Worm (Caenorhabditis elegans) whole organism, midembryonic: ENCODE results near the gene C33D3.5.

Experiments used
- T22C8.4 ChIP-seq: fragments of 200-800 bp; sonication (Bioruptor generic); IDR thresholded peaks from 2 replicates; pipeline ENCODE4 v1.3.6; 2022; ENCODE audit warnings: missing genetic modification characterization, missing compliant biosample characterization
- cog-1 ChIP-seq: sonication (generic microtip); optimal IDR thresholded peaks from 2 replicates; lab custom pipeline; 2016; ENCODE audit warnings: missing genetic modification characterization, missing compliant biosample characterization
- flt-1 ChIP-seq: fragments of 200-800 bp; sonication (Bioruptor generic); IDR thresholded peaks from 2 replicates; pipeline ENCODE4 v1.3.6; 2022; ENCODE audit warnings: missing genetic modification characterization, missing compliant biosample characterization
- klf-2 ChIP-seq: fragments of 200-800 bp; sonication (Bioruptor generic); conservative IDR thresholded peaks from 2 replicates; pipeline ENCODE4 v1.3.6; 2022; ENCODE audit warnings: missing genetic modification reagents, missing genetic modification characterization, missing compliant biosample characterization
- med-1 ChIP-seq: sonication (generic microtip); optimal IDR thresholded peaks from 2 replicates; lab custom pipeline; 2017; ENCODE audit warnings: missing genetic modification characterization, mild to moderate bottlenecking, missing compliant biosample characterization, antibody characterized with exemption, missing genetic modification reagents; ENCODE audit not compliant: insufficient read depth
- ref-1 ChIP-seq: fragments of 200-800 bp; sonication (Bioruptor generic); conservative IDR thresholded peaks from 2 replicates; pipeline ENCODE4 v1.3.6; 2022; ENCODE audit warnings: missing genetic modification reagents, missing genetic modification characterization, missing compliant biosample characterization
- tab-1 ChIP-seq: fragments of 200-800 bp; sonication (Bioruptor generic); IDR thresholded peaks from 2 replicates; pipeline ENCODE4 v1.3.6; 2022; ENCODE audit warnings: missing genetic modification characterization, missing compliant biosample characterization
- ztf-23 ChIP-seq: fragments of 200-800 bp; sonication (Bioruptor generic); IDR thresholded peaks from 2 replicates; pipeline ENCODE4 v1.3.6; 2022; ENCODE audit warnings: missing genetic modification reagents, missing genetic modification characterization, missing compliant biosample characterization
- ztf-29 ChIP-seq: fragments of 200-800 bp; sonication (Bioruptor generic); IDR thresholded peaks from 2 replicates; pipeline ENCODE4 v1.3.6; 2022; ENCODE audit warnings: missing genetic modification reagents, missing genetic modification characterization, missing compliant biosample characterization

C33D3.5 gene

ce11 chrX:10491044-10491443 is at the start of gene C33D3.5:
C33D3.5 (plus strand) TSS chrX:10491344.
- TF ChIP-seq T22C8.4 (GFP tag; lab: Robert Waterston, UW) (no peak), tab-1 (GFP tag; lab: Robert Waterston, UW) (no peak), ztf-29 (GFP tag; lab: Robert Waterston, UW) (no peak)

ce11 chrX:10443836-10444235 is 47.3 kb upstream of the C33D3.5 start, which contains the start of gene C39B10.3:
C39B10.3 (plus strand) TSS chrX:10444136.
- TF ChIP-seq ref-1 (GFP tag; lab: Robert Waterston, UW) (no peak), tab-1 (GFP tag; lab: Robert Waterston, UW) (no peak), ztf-23 (GFP tag; lab: Robert Waterston, UW) (no peak), cog-1 (tag; lab: Kevin White, UChicago) (no peak), T22C8.4 (GFP tag; lab: Robert Waterston, UW) (no peak), klf-2 (GFP tag; lab: Robert Waterston, UW) (no peak), med-1 (GFP tag; lab: Kevin White, UChicago) (no peak), ztf-29 (GFP tag; lab: Robert Waterston, UW) (no peak), flt-1 (GFP tag; lab: Robert Waterston, UW) (no peak)

ce11 chrX:10444705-10445104 is 46.4 kb upstream of the C33D3.5 start, which contains the start of gene C39B10.4:
C39B10.4 (plus strand) TSS chrX:10445005.
- TF ChIP-seq T22C8.4 (GFP tag; lab: Robert Waterston, UW) (no peak), ref-1 (GFP tag; lab: Robert Waterston, UW) (no peak), ztf-29 (GFP tag; lab: Robert Waterston, UW) (no peak), ztf-23 (GFP tag; lab: Robert Waterston, UW) (no peak)

ce11 chrX:10446982-10447381 is 44.2 kb upstream of the C33D3.5 start, which contains the start of gene C39B10.5:
C39B10.5 (plus strand) TSS chrX:10447343.
- no peak for TF ChIP-seq T22C8.4 (GFP tag; lab: Robert Waterston, UW)
- TF ChIP-seq klf-2 (GFP tag; lab: Robert Waterston, UW): no peak
- TF ChIP-seq cog-1 (tag; lab: Kevin White, UChicago): no peak
- TF ChIP-seq med-1 (GFP tag; lab: Kevin White, UChicago): no peak
- no peak for TF ChIP-seq ztf-23 (GFP tag; lab: Robert Waterston, UW)
- no peak for TF ChIP-seq flt-1 (GFP tag; lab: Robert Waterston, UW)
- no peak for TF ChIP-seq tab-1 (GFP tag; lab: Robert Waterston, UW)
- TF ChIP-seq ztf-29 (GFP tag; lab: Robert Waterston, UW): no peak
- TF ChIP-seq ref-1 (GFP tag; lab: Robert Waterston, UW): no peak

- TF ChIP-seq cog-1 (tag; lab: Kevin White, UChicago) (no peak), klf-2 (GFP tag; lab: Robert Waterston, UW) (no peak), med-1 (GFP tag; lab: Kevin White, UChicago) (no peak), T22C8.4 (GFP tag; lab: Robert Waterston, UW) (no peak), tab-1 (GFP tag; lab: Robert Waterston, UW) (no peak), ztf-23 (GFP tag; lab: Robert Waterston, UW) (no peak), ref-1 (GFP tag; lab: Robert Waterston, UW) (no peak), ztf-29 (GFP tag; lab: Robert Waterston, UW) (no peak), flt-1 (GFP tag; lab: Robert Waterston, UW) (no peak)
Observed at ce11 chrX:10453960-10454359, 37.2 kb upstream of the C33D3.5 start, which contains the start of gene lgc-41. lgc-41 (plus strand) TSS chrX:10454260.

- TF ChIP-seq cog-1 (tag; lab: Kevin White, UChicago): no peak
- no peak for TF ChIP-seq T22C8.4 (GFP tag; lab: Robert Waterston, UW)
- TF ChIP-seq flt-1 (GFP tag; lab: Robert Waterston, UW): no peak
- TF ChIP-seq med-1 (GFP tag; lab: Kevin White, UChicago): no peak
- TF ChIP-seq ztf-29 (GFP tag; lab: Robert Waterston, UW): no peak
- no peak for TF ChIP-seq ztf-23 (GFP tag; lab: Robert Waterston, UW)
- TF ChIP-seq klf-2 (GFP tag; lab: Robert Waterston, UW): no peak
- TF ChIP-seq ref-1 (GFP tag; lab: Robert Waterston, UW): no peak
- no peak for TF ChIP-seq tab-1 (GFP tag; lab: Robert Waterston, UW)
Observed at ce11 chrX:10462391-10462790, 28.8 kb upstream of the C33D3.5 start.

- no peak for TF ChIP-seq klf-2 (GFP tag; lab: Robert Waterston, UW)
- no peak for TF ChIP-seq ref-1 (GFP tag; lab: Robert Waterston, UW)
- no peak for TF ChIP-seq T22C8.4 (GFP tag; lab: Robert Waterston, UW)
- TF ChIP-seq cog-1 (tag; lab: Kevin White, UChicago): no peak
- no peak for TF ChIP-seq ztf-23 (GFP tag; lab: Robert Waterston, UW)
- no peak for TF ChIP-seq flt-1 (GFP tag; lab: Robert Waterston, UW)
- no peak for TF ChIP-seq med-1 (GFP tag; lab: Kevin White, UChicago)
- no peak for TF ChIP-seq tab-1 (GFP tag; lab: Robert Waterston, UW)
- no peak for TF ChIP-seq ztf-29 (GFP tag; lab: Robert Waterston, UW)
Observed at ce11 chrX:10463542-10463941, 27.6 kb upstream of the C33D3.5 start, which contains the start of gene C39B10.1. C39B10.1 (minus strand) TSS chrX:10463642.

ce11 chrX:10474998-10475577 is 16.1 kb upstream of the C33D3.5 start, which contains the start of gene elt-4:
elt-4 (plus strand) TSS chrX:10475527.
- TF ChIP-seq cog-1 (tag; lab: Kevin White, UChicago) (no peak), tab-1 (GFP tag; lab: Robert Waterston, UW) (no peak), ref-1 (GFP tag; lab: Robert Waterston, UW) (no peak), med-1 (GFP tag; lab: Kevin White, UChicago) (no peak), flt-1 (GFP tag; lab: Robert Waterston, UW) (no peak), klf-2 (GFP tag; lab: Robert Waterston, UW) (no peak), ztf-29 (GFP tag; lab: Robert Waterston, UW) (no peak), T22C8.4 (GFP tag; lab: Robert Waterston, UW) (no peak), ztf-23 (GFP tag; lab: Robert Waterston, UW) (no peak)

- TF ChIP-seq flt-1 (GFP tag; lab: Robert Waterston, UW) (no peak), klf-2 (GFP tag; lab: Robert Waterston, UW) (no peak), ztf-29 (GFP tag; lab: Robert Waterston, UW) (no peak), cog-1 (tag; lab: Kevin White, UChicago) (no peak), ztf-23 (GFP tag; lab: Robert Waterston, UW) (no peak), ref-1 (GFP tag; lab: Robert Waterston, UW) (no peak), tab-1 (GFP tag; lab: Robert Waterston, UW) (no peak), T22C8.4 (GFP tag; lab: Robert Waterston, UW) (no peak), med-1 (GFP tag; lab: Kevin White, UChicago) (no peak)
Observed at ce11 chrX:10476573-10476972, 14.6 kb upstream of the C33D3.5 start, which contains the start of gene C39B10.7. C39B10.7 (plus strand) TSS chrX:10476873.
